Fruit fly (Drosophila melanogaster) whole organism, embryonic: ENCODE data around the gene Tre1.

Experiments used
- Atf3 ChIP-seq: fragments of 200-800 bp; sonication (Bioruptor generic); optimal IDR thresholded peaks from 3 replicates; lab custom pipeline; 2016; ENCODE audit warnings: missing biosample characterization, missing genetic modification characterization
- B-H1 ChIP-seq: fragments of 200-800 bp; sonication (Bioruptor generic); IDR thresholded peaks from 3 replicates; pipeline ENCODE4 v1.3.6; 2022; ENCODE audit warnings: missing biosample characterization, missing genetic modification characterization
- Blimp-1 ChIP-seq: fragments of 200-800 bp; sonication (Bioruptor generic); optimal IDR thresholded peaks from 3 replicates; lab custom pipeline; 2018; ENCODE audit warnings: missing biosample characterization, missing genetic modification characterization, mild to moderate bottlenecking, moderate library complexity, missing genetic modification reagents
- CG11504 ChIP-seq: fragments of 200-800 bp; sonication (Bioruptor generic); optimal IDR thresholded peaks from 3 replicates; lab custom pipeline; 2019; ENCODE audit warnings: missing biosample characterization, mild to moderate bottlenecking, missing genetic modification characterization, moderate library complexity
- CG12236 ChIP-seq: fragments of 200-800 bp; sonication (Bioruptor generic); optimal IDR thresholded peaks from 2 replicates; lab custom pipeline; 2016; ENCODE audit warnings: missing biosample characterization, missing genetic modification characterization
- CG13424 ChIP-seq: fragments of 200-800 bp; sonication (Bioruptor generic); optimal IDR thresholded peaks from 2 replicates; lab custom pipeline; 2019; ENCODE audit warnings: missing biosample characterization, mild to moderate bottlenecking, missing genetic modification characterization, moderate library complexity
- CG14441 ChIP-seq: fragments of 200-800 bp; sonication (Bioruptor generic); IDR thresholded peaks from 2 replicates; pipeline ENCODE4 v1.3.6; 2022; ENCODE audit warnings: missing biosample characterization, missing genetic modification characterization
- CG15601 ChIP-seq: fragments of 200-800 bp; sonication (Bioruptor generic); optimal IDR thresholded peaks from 3 replicates; lab custom pipeline; 2019; ENCODE audit warnings: missing biosample characterization, mild to moderate bottlenecking, missing genetic modification characterization, moderate library complexity
- CG15696 ChIP-seq: fragments of 200-800 bp; sonication (Bioruptor generic); optimal IDR thresholded peaks from 2 replicates; lab custom pipeline; 2019; ENCODE audit warnings: missing biosample characterization, mild to moderate bottlenecking, missing genetic modification characterization, moderate library complexity
- CG1603 ChIP-seq: fragments of 200-800 bp; sonication (Bioruptor generic); optimal IDR thresholded peaks from 2 replicates; lab custom pipeline; 2019; ENCODE audit warnings: missing biosample characterization, mild to moderate bottlenecking, missing genetic modification characterization, moderate library complexity
- CG17328 ChIP-seq: fragments of 200-800 bp; sonication (Bioruptor generic); IDR thresholded peaks from 2 replicates; pipeline ENCODE4 v1.3.6; 2022; ENCODE audit warnings: missing biosample characterization, missing genetic modification characterization
- CG17568 ChIP-seq: fragments of 200-800 bp; sonication (Bioruptor generic); optimal IDR thresholded peaks from 2 replicates; lab custom pipeline; 2018; ENCODE audit warnings: missing biosample characterization, mild to moderate bottlenecking, missing genetic modification characterization, moderate library complexity
- CG17612 ChIP-seq: fragments of 200-800 bp; sonication (Bioruptor generic); IDR thresholded peaks from 2 replicates; pipeline ENCODE4 v1.3.6; 2022; ENCODE audit warnings: missing biosample characterization, missing genetic modification characterization
- CG2202 ChIP-seq: fragments of 200-800 bp; sonication (Bioruptor generic); optimal IDR thresholded peaks from 2 replicates; lab custom pipeline; 2018; ENCODE audit warnings: missing biosample characterization, mild to moderate bottlenecking, missing genetic modification characterization
- CG30403 ChIP-seq: fragments of 200-800 bp; sonication (Bioruptor generic); optimal IDR thresholded peaks from 3 replicates; lab custom pipeline; 2016; ENCODE audit warnings: missing biosample characterization, missing genetic modification characterization
- CG3065 ChIP-seq: fragments of 200-800 bp; sonication (Bioruptor generic); optimal IDR thresholded peaks from 2 replicates; lab custom pipeline; 2016; ENCODE audit warnings: missing biosample characterization, missing genetic modification characterization
- CG33213 ChIP-seq: fragments of 200-800 bp; sonication (Bioruptor generic); optimal IDR thresholded peaks from 3 replicates; lab custom pipeline; 2016; ENCODE audit warnings: missing biosample characterization, missing genetic modification characterization
- CG3847 ChIP-seq: fragments of 200-800 bp; sonication (Bioruptor generic); IDR thresholded peaks from 2 replicates; pipeline ENCODE4 v1.3.6; 2022; ENCODE audit warnings: missing biosample characterization, missing genetic modification characterization
- CG3995 ChIP-seq: fragments of 200-800 bp; sonication (Bioruptor generic); optimal IDR thresholded peaks from 3 replicates; lab custom pipeline; 2016; ENCODE audit warnings: missing biosample characterization, missing genetic modification characterization
- CG4282 ChIP-seq: fragments of 200-800 bp; sonication (Bioruptor generic); optimal IDR thresholded peaks from 2 replicates; lab custom pipeline; 2016; ENCODE audit warnings: missing biosample characterization, missing genetic modification characterization
- CG5245 ChIP-seq: fragments of 200-800 bp; sonication (Bioruptor generic); optimal IDR thresholded peaks from 3 replicates; lab custom pipeline; 2016; ENCODE audit warnings: missing biosample characterization, missing genetic modification characterization
- CG5953 ChIP-seq: fragments of 200-800 bp; sonication (Bioruptor generic); IDR thresholded peaks from 2 replicates; pipeline ENCODE4 v1.3.6; 2022; ENCODE audit warnings: missing biosample characterization, missing genetic modification characterization
- CG6272 ChIP-seq: fragments of 200-800 bp; sonication (Bioruptor generic); IDR thresholded peaks from 2 replicates; pipeline ENCODE4 v1.3.6; 2022; ENCODE audit warnings: missing biosample characterization, missing genetic modification characterization
- CG6813 ChIP-seq: fragments of 200-800 bp; sonication (Bioruptor generic); optimal IDR thresholded peaks from 2 replicates; lab custom pipeline; 2017; ENCODE audit warnings: missing biosample characterization, missing genetic modification characterization, mild to moderate bottlenecking, moderate library complexity, missing genetic modification reagents
- CG7786 ChIP-seq: fragments of 200-800 bp; sonication (Bioruptor generic); optimal IDR thresholded peaks from 2 replicates; lab custom pipeline; 2016; ENCODE audit warnings: missing biosample characterization, missing genetic modification characterization
- D ChIP-seq, 2 experiments: fragments of 200-800 bp in 1 of 2; fragments of >200 bp in 1 of 2; sonication (Bioruptor generic) in 1 of 2; optimal IDR thresholded peaks; 2 replicates in 1 of 2; 3 replicates in 1 of 2; lab custom pipeline; 2017; ENCODE audit warnings: mild to moderate bottlenecking in 1 of 2, missing biosample characterization in 1 of 2, missing genetic modification characterization in 1 of 2, missing genetic modification reagents in 1 of 2
- Dek ChIP-seq: fragments of 200-800 bp; sonication (Bioruptor generic); optimal IDR thresholded peaks from 3 replicates; lab custom pipeline; 2019; ENCODE audit warnings: missing biosample characterization, mild to moderate bottlenecking, missing genetic modification characterization, moderate library complexity
- Elba2 ChIP-seq: fragments of 200-800 bp; sonication (Bioruptor generic); optimal IDR thresholded peaks from 3 replicates; lab custom pipeline; 2016; ENCODE audit warnings: missing biosample characterization, missing genetic modification characterization
- Ets65A ChIP-seq: fragments of 200-800 bp; sonication (Bioruptor generic); peaks from one replicate; lab custom pipeline; 2016; ENCODE audit warnings: missing biosample characterization, missing genetic modification characterization
- Nf-YA ChIP-seq: fragments of 200-800 bp; sonication (Bioruptor generic); IDR thresholded peaks from 2 replicates; pipeline ENCODE4 v1.3.6; 2022; ENCODE audit warnings: missing biosample characterization, missing genetic modification characterization
- Poxn ChIP-seq: fragments of 200-800 bp; sonication (Bioruptor generic); IDR thresholded peaks from 2 replicates; pipeline ENCODE4 v1.3.6; 2022; ENCODE audit warnings: missing biosample characterization, missing genetic modification characterization
- Rx ChIP-seq: fragments of 200-800 bp; sonication (Bioruptor generic); IDR thresholded peaks from 2 replicates; pipeline ENCODE4 v1.3.6; 2022; ENCODE audit warnings: missing biosample characterization, missing genetic modification characterization
- Usf ChIP-seq: fragments of 200-800 bp; sonication (Bioruptor generic); optimal IDR thresholded peaks from 2 replicates; lab custom pipeline; 2017; ENCODE audit warnings: missing genotype, missing biosample characterization, missing genetic modification characterization
- ab ChIP-seq: fragments of 200-800 bp; sonication (Bioruptor generic); optimal IDR thresholded peaks from 2 replicates; lab custom pipeline; 2016; ENCODE audit warnings: missing biosample characterization, missing genetic modification characterization
- az2 ChIP-seq: fragments of 200-800 bp; sonication (Bioruptor generic); optimal IDR thresholded peaks from 3 replicates; lab custom pipeline; 2016; ENCODE audit warnings: missing biosample characterization, missing genetic modification characterization
- bcd ChIP-seq: fragments of 200-800 bp; sonication (Bioruptor generic); optimal IDR thresholded peaks from 2 replicates; lab custom pipeline; 2017; ENCODE audit warnings: missing biosample characterization, mild to moderate bottlenecking, missing genetic modification characterization
- bowl ChIP-seq: fragments of 200-800 bp; sonication (Bioruptor generic); IDR thresholded peaks from 2 replicates; pipeline ENCODE4 v1.3.6; 2022; ENCODE audit warnings: missing biosample characterization, missing genetic modification characterization
- corto ChIP-seq: fragments of 200-800 bp; sonication (Bioruptor generic); optimal IDR thresholded peaks from 2 replicates; lab custom pipeline; 2016; ENCODE audit warnings: missing biosample characterization, mild to moderate bottlenecking, missing genetic modification characterization, moderate library complexity
- crol ChIP-seq: fragments of 200-800 bp; sonication (Bioruptor generic); IDR thresholded peaks from 2 replicates; pipeline ENCODE4 v1.3.6; 2022; ENCODE audit warnings: missing biosample characterization, missing genetic modification characterization
- dmrt99B ChIP-seq: fragments of 200-800 bp; sonication (Bioruptor generic); optimal IDR thresholded peaks from 2 replicates; lab custom pipeline; 2018; ENCODE audit warnings: missing biosample characterization, mild to moderate bottlenecking, missing genetic modification characterization, moderate library complexity
- ems ChIP-seq: fragments of 200-800 bp; sonication (Bioruptor generic); optimal IDR thresholded peaks from 3 replicates; lab custom pipeline; 2016; ENCODE audit warnings: missing biosample characterization, missing genetic modification characterization
- ken ChIP-seq: fragments of 200-800 bp; sonication (Bioruptor generic); IDR thresholded peaks from 3 replicates; pipeline ENCODE4 v1.3.6; 2022; ENCODE audit warnings: missing biosample characterization, missing genetic modification characterization
- oc ChIP-seq: fragments of 200-800 bp; sonication (Bioruptor generic); optimal IDR thresholded peaks from 2 replicates; lab custom pipeline; 2018; ENCODE audit warnings: missing biosample characterization, mild to moderate bottlenecking, missing genetic modification characterization, moderate library complexity
- onecut ChIP-seq: fragments of 200-800 bp; sonication (Bioruptor generic); IDR thresholded peaks from 2 replicates; pipeline ENCODE4 v1.3.6; 2022; ENCODE audit warnings: missing biosample characterization, missing genetic modification characterization
- phol ChIP-seq: fragments of 200-800 bp; sonication (Bioruptor generic); optimal IDR thresholded peaks from 3 replicates; lab custom pipeline; 2018; ENCODE audit warnings: missing biosample characterization, mild to moderate bottlenecking, missing genetic modification characterization, moderate library complexity
- rib ChIP-seq: fragments of 200-800 bp; sonication (Bioruptor generic); IDR thresholded peaks from 2 replicates; pipeline ENCODE4 v1.3.6; 2022; ENCODE audit warnings: missing biosample characterization, missing genetic modification characterization
- tup ChIP-seq: fragments of 200-800 bp; sonication (Bioruptor generic); optimal IDR thresholded peaks from 2 replicates; lab custom pipeline; 2016; ENCODE audit warnings: missing biosample characterization, mild to moderate bottlenecking, missing genetic modification characterization, moderate library complexity
- vfl ChIP-seq: fragments of 200-800 bp; sonication (Bioruptor generic); optimal IDR thresholded peaks from 2 replicates; lab custom pipeline; 2016; ENCODE audit warnings: missing biosample characterization, missing genetic modification characterization
- wek ChIP-seq: fragments of 200-800 bp; sonication (Bioruptor generic); optimal IDR thresholded peaks from 3 replicates; lab custom pipeline; 2018; ENCODE audit warnings: missing biosample characterization, mild to moderate bottlenecking, missing genetic modification characterization, moderate library complexity
- wor ChIP-seq: fragments of 200-800 bp; sonication (Bioruptor generic); IDR thresholded peaks from 2 replicates; pipeline ENCODE4 v1.3.6; 2022; ENCODE audit warnings: missing biosample characterization, missing genetic modification characterization
- z ChIP-seq: fragments of 200-800 bp; sonication (Bioruptor generic); IDR thresholded peaks from 3 replicates; pipeline ENCODE4 v1.3.6; 2022; ENCODE audit warnings: missing biosample characterization, missing genetic modification characterization

Tre1 gene

dm6 chrX:5639083-5639482 is 40.7 kb downstream of the Tre1 start (continued):
- TF ChIP-seq bcd (GFP tag; lab: Kevin White, UChicago) (peak; percentile 22), D (optimal IDR thresholded peaks at IDR 0.05; lab: Kevin White, UChicago) (no peak), D (GFP tag; optimal IDR thresholded peaks at IDR 0.05; lab: Kevin White, UChicago) (peak; percentile 49), Rx (GFP tag; lab: Robert Waterston, UW) (no peak), CG5953 (no peak), CG14441 (GFP tag; lab: Robert Waterston, UW) (no peak), CG30403 (peak; percentile 23), Nf-YA (GFP tag; lab: Robert Waterston, UW) (no peak), CG17568 (GFP tag; lab: Kevin White, UChicago) (peak; percentile 10), Usf (GFP tag; lab: Kevin White, UChicago) (peak; percentile 24), phol (tag; lab: Kevin White, UChicago) (peak; percentile 62), Blimp-1 (GFP tag; lab: Kevin White, UChicago) (peak; percentile 59), Elba2 (GFP tag; lab: Kevin White, UChicago) (no peak), B-H1 (GFP tag; lab: Robert Waterston, UW) (peak; percentile 41; the same call in 2 of the 3 replicates), CG6272 (peak; percentile 34; the same call in 1 of the 2 replicates), CG12236 (GFP tag; lab: Kevin White, UChicago) (no peak), ab (no peak), CG2202 (peak; percentile 33), wor (GFP tag; lab: Robert Waterston, UW) (0 out of 2 replicates have a peak, but pooled peaks have one; percentile 16), ken (GFP tag; lab: Robert Waterston, UW) (peak; percentile 60; the same call in 2 of the 3 replicates), wek (GFP tag; lab: Kevin White, UChicago) (no peak), CG33213 (GFP tag; lab: Kevin White, UChicago) (peak; percentile 9), CG3065 (GFP tag; lab: Kevin White, UChicago) (no peak), az2 (GFP tag; lab: Kevin White, UChicago) (peak; percentile 44), vfl (GFP tag; lab: Kevin White, UChicago) (no peak), CG5245 (GFP tag; lab: Kevin White, UChicago) (peak; percentile 0), CG6813 (peak; percentile 58), corto (GFP tag; lab: Kevin White, UChicago) (no peak), ems (peak; percentile 16), CG7786 (GFP tag; lab: Kevin White, UChicago) (peak; percentile 53), CG17328 (GFP tag; lab: Robert Waterston, UW) (peak; percentile 70), bowl (GFP tag; lab: Robert Waterston, UW) (no peak), dmrt99B (tag; lab: Kevin White, UChicago) (peak; percentile 63), CG1603 (peak; percentile 58), z (GFP tag; lab: Robert Waterston, UW) (no peak), CG3847 (GFP tag; lab: Robert Waterston, UW) (0 out of 2 replicates have a peak, but pooled peaks have one; percentile 15), Dek (tag; lab: Kevin White, UChicago) (peak; percentile 7), CG11504 (tag; lab: Kevin White, UChicago) (peak; percentile 62), CG17612 (GFP tag; lab: Robert Waterston, UW) (no peak), oc (tag; lab: Kevin White, UChicago) (no peak), CG13424 (tag; lab: Kevin White, UChicago) (peak; percentile 52), CG3995 (no peak), tup (GFP tag; lab: Kevin White, UChicago) (no peak), CG4282 (GFP tag; lab: Kevin White, UChicago) (no peak), Poxn (GFP tag; lab: Robert Waterston, UW) (0 out of 2 replicates have a peak, but pooled peaks have one; percentile 7), rib (GFP tag; lab: Robert Waterston, UW) (no peak), Atf3 (GFP tag; lab: Kevin White, UChicago) (no peak), CG15601 (tag; lab: Kevin White, UChicago) (peak; percentile 37), onecut (GFP tag; lab: Robert Waterston, UW) (peak; percentile 39), crol (GFP tag; lab: Robert Waterston, UW) (no peak), Ets65A (GFP tag; lab: Kevin White, UChicago) (peak; percentile 84), CG15696 (tag; lab: Kevin White, UChicago) (peak; percentile 20)
